Worm (Caenorhabditis elegans) whole organism, late embryonic: ENCODE data around the gene C24H12.4.

ENCODE experiments used
- F13H6.1 ChIP-seq: sonication (generic microtip); optimal IDR thresholded peaks from 2 replicates; lab custom pipeline; 2016; ENCODE audit warnings: missing genetic modification characterization, missing compliant biosample characterization
- ama-1 ChIP-seq: fragments of 150-350 bp; optimal IDR thresholded peaks from 2 replicates; lab custom pipeline; 2014
- ceh-19 ChIP-seq: fragments of 200-800 bp; sonication (Bioruptor generic); optimal IDR thresholded peaks from 2 replicates; lab custom pipeline; 2018; ENCODE audit warnings: mild to moderate bottlenecking, missing genetic modification characterization, missing compliant biosample characterization
- ceh-2 ChIP-seq: sonication (generic microtip); optimal IDR thresholded peaks from 2 replicates; lab custom pipeline; 2016; ENCODE audit warnings: missing genotype, missing genetic modification characterization, missing compliant biosample characterization
- ceh-22 ChIP-seq: sonication (generic microtip); optimal IDR thresholded peaks from 2 replicates; lab custom pipeline; 2017; ENCODE audit warnings: missing biosample characterization, missing genetic modification characterization
- dmd-4 ChIP-seq: sonication (generic microtip); optimal IDR thresholded peaks from 2 replicates; lab custom pipeline; 2016; ENCODE audit warnings: borderline replicate concordance, missing genetic modification characterization, missing compliant biosample characterization
- fax-1 ChIP-seq: sonication (generic microtip); optimal IDR thresholded peaks from 2 replicates; lab custom pipeline; 2016; ENCODE audit warnings: missing genotype, missing genetic modification characterization, missing compliant biosample characterization
- nhr-11 ChIP-seq: fragments of 150-350 bp; optimal IDR thresholded peaks from 2 replicates; lab custom pipeline; 2014; ENCODE audit warnings: missing biosample characterization, missing genetic modification characterization
- sox-2 ChIP-seq: fragments of 200-800 bp; sonication (Bioruptor generic); IDR thresholded peaks from 2 replicates; pipeline ENCODE4 v1.3.6; 2022; ENCODE audit warnings: missing genetic modification reagents, missing genetic modification characterization, missing compliant biosample characterization
- tbx-2 ChIP-seq: sonication (generic microtip); optimal IDR thresholded peaks from 2 replicates; lab custom pipeline; 2016; ENCODE audit warnings: missing genetic modification characterization, missing compliant biosample characterization
- zip-5 ChIP-seq: sonication (generic microtip); optimal IDR thresholded peaks from 2 replicates; lab custom pipeline; 2016; ENCODE audit warnings: missing genetic modification characterization, missing compliant biosample characterization

- TF ChIP-seq fax-1 (no peak), tbx-2 (tag; lab: Kevin White, UChicago) (no peak), ceh-19 (GFP tag; lab: Kevin White, UChicago) (no peak), dmd-4 (tag; lab: Kevin White, UChicago) (no peak), zip-5 (tag; lab: Kevin White, UChicago) (no peak), nhr-11 (tag; lab: Kevin White, UChicago) (no peak), ceh-2 (tag; lab: Kevin White, UChicago) (no peak), ama-1 (lab: Kevin White, UChicago) (no peak), sox-2 (GFP tag; lab: Robert Waterston, UW) (no peak), F13H6.1 (tag; lab: Kevin White, UChicago) (no peak), ceh-22 (tag; lab: Kevin White, UChicago) (no peak)
These were observed 7.8 kb downstream of the C24H12.4 start, which contains the start of gene C24H12.6 for ce11 chrII:418782-419181.
